Worm (Caenorhabditis elegans) whole organism, L3 larva: Measurements from ENCODE around the gene srz-10.

Experiments used
- R02D3.7 ChIP-seq: fragments of 150-350 bp; optimal IDR thresholded peaks from 2 replicates; lab custom pipeline; 2014; ENCODE audit warnings: missing biosample characterization, missing genetic modification characterization
- ama-1 ChIP-seq: fragments of 150-350 bp; optimal IDR thresholded peaks from 2 replicates; lab custom pipeline; 2018
- elt-1 ChIP-seq: fragments of 150-350 bp; optimal IDR thresholded peaks from 2 replicates; lab custom pipeline; 2014; ENCODE audit warnings: missing biosample characterization, missing genetic modification characterization
- elt-3 ChIP-seq, 3 experiments: fragments of 150-350 bp in 1 of 3; sonication (generic microtip) in 2 of 3; optimal IDR thresholded peaks; 2 replicates in 2 of 3; 4 replicates in 1 of 3; lab custom pipeline; 2014 to 2017; ENCODE audit warnings: missing biosample characterization in 3 of 3, missing genetic modification characterization in 3 of 3
- lin-39 ChIP-seq: fragments of 150-350 bp; optimal IDR thresholded peaks from 2 replicates; lab custom pipeline; 2018; ENCODE audit warnings: missing biosample characterization, missing genetic modification reagents, missing genetic modification characterization
- nhr-12 ChIP-seq: fragments of 150-350 bp; optimal IDR thresholded peaks from 2 replicates; lab custom pipeline; 2014; ENCODE audit warnings: missing biosample characterization, missing genetic modification characterization
- nhr-28 ChIP-seq: fragments of 150-350 bp; optimal IDR thresholded peaks from 2 replicates; lab custom pipeline; 2014; ENCODE audit warnings: missing biosample characterization, missing genetic modification characterization
- nhr-76 ChIP-seq: fragments of 150-350 bp; sonication (generic microtip); optimal IDR thresholded peaks from 5 replicates; lab custom pipeline; 2014; ENCODE audit warnings: missing biosample characterization, missing genetic modification characterization
- tbx-2 ChIP-seq: sonication (generic microtip); optimal IDR thresholded peaks from 2 replicates; lab custom pipeline; 2016; ENCODE audit warnings: mild to moderate bottlenecking, missing genetic modification characterization, missing compliant biosample characterization
- unc-62 ChIP-seq: fragments of 150-350 bp; sonication (generic microtip); optimal IDR thresholded peaks from 4 replicates; lab custom pipeline; 2014; ENCODE audit warnings: missing biosample characterization, missing genetic modification reagents, missing genetic modification characterization

- TF ChIP-seq tbx-2 (tag; lab: Kevin White, UChicago) (no peak), elt-3 (tag; optimal IDR thresholded peaks at IDR 0.05; lab: Kevin White, UChicago) (no peak), lin-39 (tag; lab: Kevin White, UChicago) (no peak), R02D3.7 (no peak), nhr-76 (tag; lab: Kevin White, UChicago) (no peak), nhr-12 (tag; lab: Kevin White, UChicago) (no peak), unc-62 (GFP tag; lab: Kevin White, UChicago) (no peak), elt-1 (tag; lab: Kevin White, UChicago) (no peak), nhr-28 (tag; lab: Kevin White, UChicago) (no peak), ama-1 (lab: Kevin White, UChicago) (no peak)
These were observed 1.9 kb upstream of the srz-10 start, which contains the start of gene irld-62 for ce11 chrV:15310780-15311179.
